Worm (Caenorhabditis elegans) whole organism, L1 larva: Measurements from ENCODE around the gene cest-10.

ENCODE experiments used
- ceh-8 ChIP-seq: fragments of 200-800 bp; sonication (Bioruptor generic); optimal IDR thresholded peaks from 2 replicates; lab custom pipeline; 2018; ENCODE audit warnings: mild to moderate bottlenecking, missing genetic modification characterization, moderate library complexity, missing compliant biosample characterization
- irx-1 ChIP-seq: sonication (generic microtip); optimal IDR thresholded peaks from 2 replicates; lab custom pipeline; 2016; ENCODE audit warnings: missing genetic modification characterization, missing compliant biosample characterization
- lin-15B ChIP-seq: fragments of 150-350 bp; sonication (generic microtip); optimal IDR thresholded peaks from 3 replicates; lab custom pipeline; 2014; ENCODE audit warnings: missing biosample characterization, missing genetic modification characterization
- nhr-28 ChIP-seq: fragments of 150-350 bp; optimal IDR thresholded peaks from 2 replicates; lab custom pipeline; 2014; ENCODE audit warnings: missing biosample characterization, missing genetic modification characterization
- unc-86 ChIP-seq: sonication (generic microtip); optimal IDR thresholded peaks from 2 replicates; lab custom pipeline; 2016; ENCODE audit warnings: missing genetic modification characterization, missing compliant biosample characterization

DNA sequence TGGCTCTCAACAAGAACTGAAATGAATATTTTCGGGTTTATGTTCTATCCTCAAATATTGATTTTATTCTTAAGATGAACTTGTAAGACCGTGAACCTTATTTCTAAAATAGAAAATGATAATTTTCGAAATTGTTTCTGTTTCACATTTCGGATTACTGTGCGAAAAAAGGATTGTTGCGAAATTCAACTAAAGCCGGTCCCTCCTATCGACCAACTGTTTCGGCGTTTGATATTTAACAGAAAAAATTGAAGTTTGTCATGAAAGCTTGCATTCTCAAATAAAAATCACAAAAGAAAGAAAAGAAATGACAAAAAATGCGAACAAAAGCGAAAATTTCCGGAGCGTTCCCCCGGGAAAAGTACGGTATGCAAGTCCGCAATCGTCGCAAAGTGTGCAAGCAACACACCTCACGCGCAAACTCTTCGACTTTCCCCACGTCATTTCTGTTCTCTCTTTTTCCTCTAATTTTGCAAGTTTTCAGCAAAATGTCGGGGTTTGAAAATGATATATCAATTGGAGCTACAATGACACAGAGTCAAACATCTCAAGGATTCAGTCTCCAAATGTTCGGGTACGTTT is 31.2 kb upstream of the cest-10 start, which contains the start of gene C34D4.4:
- TF ChIP-seq ceh-8 (GFP tag; lab: Kevin White, UChicago) (no peak), irx-1 (tag; lab: Kevin White, UChicago) (no peak), lin-15B (peak; percentile 35), nhr-28 (tag; lab: Kevin White, UChicago) (no peak), unc-86 (no peak)
